Worm (Caenorhabditis elegans) whole organism, L4/young adult: Measurements from ENCODE around the gene F37C4.5.

Experiments
- dao-5 ChIP-seq: sonication (generic microtip); optimal IDR thresholded peaks from 2 replicates; lab custom pipeline; 2016; ENCODE audit warnings: missing genotype, missing genetic modification characterization, moderate library complexity, missing compliant biosample characterization
- him-1 ChIP-seq: sonication (generic microtip); optimal IDR thresholded peaks from 2 replicates; lab custom pipeline; 2016; ENCODE audit warnings: missing genotype, missing genetic modification reagents, missing genetic modification characterization, missing compliant biosample characterization

DNA sequence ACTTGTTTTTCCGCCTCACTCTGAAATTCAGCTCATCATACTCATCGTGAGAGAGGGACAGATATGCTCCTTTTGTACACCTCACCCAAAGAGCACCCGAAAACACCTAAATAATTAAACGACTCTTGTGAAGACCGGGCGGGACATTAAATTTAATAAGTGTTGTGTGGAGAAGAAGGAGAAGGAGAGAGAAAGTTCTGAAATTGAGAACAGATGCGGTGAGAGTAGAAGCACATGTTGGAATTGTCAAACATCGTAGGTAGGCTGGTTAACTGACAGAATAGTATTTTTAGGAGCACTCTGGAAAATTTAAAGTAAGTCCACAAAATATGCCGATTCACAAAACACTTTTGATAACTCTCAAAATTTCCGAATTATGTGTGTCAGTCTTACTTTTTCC is 20.0 kb downstream of the F37C4.5 start:
- TF ChIP-seq dao-5 (tag; lab: Kevin White, UChicago), result no peak
- TF ChIP-seq him-1 (tag; lab: Kevin White, UChicago), result no peak
